Worm (Caenorhabditis elegans) whole organism, L2 larva: ENCODE results near the gene R160.3.

Source experiments
- C34F6.9 ChIP-seq: fragments of 150-350 bp; optimal IDR thresholded peaks from 2 replicates; lab custom pipeline; 2014; ENCODE audit warnings: missing biosample characterization, missing genetic modification characterization
- F13H6.1 ChIP-seq: sonication (generic microtip); optimal IDR thresholded peaks from 2 replicates; lab custom pipeline; 2016; ENCODE audit warnings: missing genetic modification characterization, missing compliant biosample characterization
- R02D3.7 ChIP-seq: fragments of 150-350 bp; optimal IDR thresholded peaks from 2 replicates; lab custom pipeline; 2014; ENCODE audit warnings: missing biosample characterization, missing genetic modification characterization
- Y55F3AM.14 ChIP-seq: fragments of 200-800 bp; sonication (Bioruptor generic); optimal IDR thresholded peaks from 2 replicates; lab custom pipeline; 2018; ENCODE audit warnings: mild to moderate bottlenecking, missing genetic modification characterization, missing compliant biosample characterization
- aly-2 ChIP-seq: fragments of 150-350 bp; optimal IDR thresholded peaks from 2 replicates; lab custom pipeline; 2014; ENCODE audit warnings: missing biosample characterization, missing genetic modification characterization
- ama-1 ChIP-seq: fragments of 150-350 bp; optimal IDR thresholded peaks from 2 replicates; lab custom pipeline; 2018; ENCODE audit warnings: inconsistent platforms
- blmp-1 ChIP-seq: sonication (generic microtip); optimal IDR thresholded peaks from 2 replicates; lab custom pipeline; 2017; ENCODE audit warnings: missing genetic modification characterization, mild to moderate bottlenecking, missing compliant biosample characterization, antibody characterized with exemption, moderate library complexity; ENCODE audit not compliant: insufficient read depth
- ceh-16 ChIP-seq: fragments of 150-350 bp; optimal IDR thresholded peaks from 2 replicates; lab custom pipeline; 2014; ENCODE audit warnings: missing biosample characterization, missing genetic modification characterization
- ceh-82 ChIP-seq: fragments of 150-350 bp; optimal IDR thresholded peaks from 2 replicates; lab custom pipeline; 2014; ENCODE audit warnings: missing biosample characterization, missing genetic modification characterization
- crh-2 ChIP-seq: sonication (generic microtip); optimal IDR thresholded peaks from 2 replicates; lab custom pipeline; 2017; ENCODE audit warnings: missing biosample characterization, missing genetic modification characterization
- dmd-4 ChIP-seq: sonication (generic microtip); optimal IDR thresholded peaks from 2 replicates; lab custom pipeline; 2017; ENCODE audit warnings: missing biosample characterization, missing genetic modification characterization
- egl-27 ChIP-seq: sonication (generic microtip); optimal IDR thresholded peaks from 3 replicates; lab custom pipeline; 2017; ENCODE audit warnings: missing biosample characterization, missing genetic modification reagents, missing genetic modification characterization
- elt-1 ChIP-seq: fragments of 150-350 bp; optimal IDR thresholded peaks from 2 replicates; lab custom pipeline; 2014; ENCODE audit warnings: missing biosample characterization, missing genetic modification characterization
- elt-3 ChIP-seq: sonication (generic microtip); optimal IDR thresholded peaks from 2 replicates; lab custom pipeline; 2017; ENCODE audit warnings: missing biosample characterization, missing genetic modification characterization
- fos-1 ChIP-seq: fragments of 150-350 bp; optimal IDR thresholded peaks from 2 replicates; lab custom pipeline; 2014; ENCODE audit warnings: missing biosample characterization, missing genetic modification characterization
- gmeb-1 ChIP-seq: fragments of 150-350 bp; optimal IDR thresholded peaks from 2 replicates; lab custom pipeline; 2014; ENCODE audit warnings: missing biosample characterization, missing genetic modification characterization
- lin-11 ChIP-seq: fragments of 150-350 bp; sonication (generic microtip); optimal IDR thresholded peaks from 2 replicates; lab custom pipeline; 2014; ENCODE audit warnings: missing biosample characterization, missing genetic modification characterization, inconsistent platforms, mixed read lengths
- lin-13 ChIP-seq: fragments of 150-350 bp; optimal IDR thresholded peaks from 2 replicates; lab custom pipeline; 2014; ENCODE audit warnings: missing biosample characterization, missing genetic modification reagents, missing genetic modification characterization
- lin-39 ChIP-seq: fragments of 150-350 bp; optimal IDR thresholded peaks from 2 replicates; lab custom pipeline; 2014; ENCODE audit warnings: missing biosample characterization, missing genetic modification reagents, missing genetic modification characterization
- lsy-2 ChIP-seq, 2 experiments: fragments of 150-350 bp in 1 of 2; sonication (generic microtip) in 1 of 2; optimal IDR thresholded peaks; 2 replicates each; lab custom pipeline; 2014 to 2017; ENCODE audit warnings: missing biosample characterization in 2 of 2, missing genetic modification characterization in 2 of 2
- mab-5 ChIP-seq: fragments of 150-350 bp; optimal IDR thresholded peaks from 2 replicates; lab custom pipeline; 2014; ENCODE audit warnings: missing biosample characterization, missing genetic modification characterization
- mbf-1 ChIP-seq: sonication (generic microtip); optimal IDR thresholded peaks from 2 replicates; lab custom pipeline; 2017; ENCODE audit warnings: missing biosample characterization, missing genetic modification characterization
- mdl-1 ChIP-seq, 2 experiments: fragments of 150-350 bp in 1 of 2; sonication (generic microtip) in 1 of 2; optimal IDR thresholded peaks; 2 replicates each; lab custom pipeline; 2017; ENCODE audit warnings: missing biosample characterization in 2 of 2, missing genetic modification characterization in 2 of 2
- nhr-11 ChIP-seq: fragments of 150-350 bp; optimal IDR thresholded peaks from 2 replicates; lab custom pipeline; 2014; ENCODE audit warnings: missing biosample characterization, missing genetic modification characterization
- nhr-129 ChIP-seq: fragments of 150-350 bp; optimal IDR thresholded peaks from 2 replicates; lab custom pipeline; 2014; ENCODE audit warnings: missing biosample characterization, missing genetic modification characterization
- nhr-21 ChIP-seq: fragments of 150-350 bp; optimal IDR thresholded peaks from 2 replicates; lab custom pipeline; 2014; ENCODE audit warnings: missing biosample characterization, missing genetic modification characterization
- nhr-23 ChIP-seq: fragments of 150-350 bp; optimal IDR thresholded peaks from 2 replicates; lab custom pipeline; 2014; ENCODE audit warnings: missing biosample characterization, missing genetic modification reagents, missing genetic modification characterization
- nhr-237 ChIP-seq: fragments of 150-350 bp; optimal IDR thresholded peaks from 2 replicates; lab custom pipeline; 2014; ENCODE audit warnings: missing biosample characterization, missing genetic modification characterization
- nhr-25 ChIP-seq: fragments of 150-350 bp; sonication (generic microtip); optimal IDR thresholded peaks from 3 replicates; lab custom pipeline; 2014; ENCODE audit warnings: missing biosample characterization, missing genetic modification characterization
- nhr-6 ChIP-seq: fragments of 150-350 bp; optimal IDR thresholded peaks from 2 replicates; lab custom pipeline; 2014; ENCODE audit warnings: missing biosample characterization, missing genetic modification characterization
- nhr-77 ChIP-seq: fragments of 150-350 bp; optimal IDR thresholded peaks from 2 replicates; lab custom pipeline; 2014; ENCODE audit warnings: missing biosample characterization, missing genetic modification characterization
- peb-1 ChIP-seq: fragments of 150-350 bp; optimal IDR thresholded peaks from 2 replicates; lab custom pipeline; 2014; ENCODE audit warnings: missing biosample characterization, missing genetic modification characterization
- sem-4 ChIP-seq: fragments of 150-350 bp; optimal IDR thresholded peaks from 2 replicates; lab custom pipeline; 2014; ENCODE audit warnings: missing biosample characterization, missing genetic modification reagents, missing genetic modification characterization
- skn-1 ChIP-seq: sonication (generic microtip); optimal IDR thresholded peaks from 2 replicates; lab custom pipeline; 2017; ENCODE audit warnings: missing biosample characterization, missing genetic modification characterization
- sma-3 ChIP-seq: sonication (generic microtip); optimal IDR thresholded peaks from 2 replicates; lab custom pipeline; 2016; ENCODE audit warnings: missing genetic modification reagents, missing genetic modification characterization, missing compliant biosample characterization
- sma-9 ChIP-seq, 2 experiments: fragments of 150-350 bp in 1 of 2; sonication (generic microtip) in 1 of 2; optimal IDR thresholded peaks; 2 replicates each; lab custom pipeline; 2014 to 2016; ENCODE audit warnings: missing genetic modification characterization in 2 of 2, mild to moderate bottlenecking in 1 of 2, missing biosample characterization in 1 of 2, missing compliant biosample characterization in 1 of 2, missing genetic modification reagents in 1 of 2, moderate library complexity in 1 of 2
- snpc-4 ChIP-seq: fragments of 150-350 bp; optimal IDR thresholded peaks from 2 replicates; lab custom pipeline; 2014; ENCODE audit warnings: missing biosample characterization, missing genetic modification characterization
- unc-39 ChIP-seq: fragments of 150-350 bp; optimal IDR thresholded peaks from 2 replicates; lab custom pipeline; 2014; ENCODE audit warnings: missing biosample characterization, missing genetic modification characterization
- unc-55 ChIP-seq: fragments of 150-350 bp; sonication (generic microtip); optimal IDR thresholded peaks from 3 replicates; lab custom pipeline; 2014; ENCODE audit warnings: missing biosample characterization, missing genetic modification reagents, missing genetic modification characterization
- unc-62 ChIP-seq: fragments of 150-350 bp; optimal IDR thresholded peaks from 2 replicates; lab custom pipeline; 2014; ENCODE audit warnings: missing biosample characterization, missing genetic modification reagents, missing genetic modification characterization
- zag-1 ChIP-seq: fragments of 150-350 bp; optimal IDR thresholded peaks from 2 replicates; lab custom pipeline; 2014; ENCODE audit warnings: missing biosample characterization, missing genetic modification characterization
- ztf-4 ChIP-seq: fragments of 150-350 bp; optimal IDR thresholded peaks from 2 replicates; lab custom pipeline; 2014; ENCODE audit warnings: missing biosample characterization, missing genetic modification characterization

R160.3 gene

DNA sequence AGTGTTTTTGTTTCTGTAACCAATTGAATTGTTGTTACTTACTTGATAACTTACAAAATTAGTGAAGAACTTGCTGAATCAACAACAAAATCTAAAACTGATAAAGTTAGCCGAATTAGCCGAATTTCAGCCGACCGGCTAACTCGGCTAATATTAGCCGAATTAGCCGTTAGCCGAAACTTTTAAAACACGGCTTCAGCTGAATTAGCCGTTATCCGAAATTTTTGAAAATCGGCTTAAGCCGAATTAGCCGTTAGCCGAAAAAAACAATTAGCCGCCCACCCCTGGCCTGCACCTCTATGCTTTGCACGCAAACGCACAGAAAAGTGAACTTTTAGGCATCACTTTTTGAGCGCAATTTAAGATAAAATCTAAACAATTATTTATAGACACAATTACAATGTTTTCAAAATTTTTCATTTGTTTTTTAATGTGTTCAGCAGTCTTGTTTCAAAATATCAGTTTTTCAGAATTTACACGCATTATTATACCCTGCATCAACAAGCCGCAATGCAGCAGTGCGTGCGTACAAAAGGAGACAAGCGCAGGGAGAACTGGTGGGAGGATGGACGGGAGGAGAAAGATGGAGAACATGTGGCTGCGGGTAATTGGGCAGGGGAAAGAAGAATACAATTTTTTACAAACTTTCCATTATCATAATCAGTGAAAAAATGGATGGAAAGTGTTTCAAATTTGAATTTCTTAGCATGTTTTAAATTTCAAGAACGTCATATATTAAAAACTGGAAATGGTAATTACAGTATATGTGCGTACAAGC, 29.1 kb upstream of the R160.3 start:
- TF ChIP-seq sma-3 (GFP tag; lab: Kevin White, UChicago), result peak; percentile 82
- peak; percentile 63 for TF ChIP-seq ceh-82 (tag; lab: Kevin White, UChicago)
- peak; percentile 82 for TF ChIP-seq gmeb-1 (tag; lab: Kevin White, UChicago)
- peak; percentile 85 for TF ChIP-seq nhr-21 (tag; lab: Kevin White, UChicago)
- peak; percentile 70 for TF ChIP-seq mab-5 (tag; lab: Kevin White, UChicago)
- peak; percentile 60 for TF ChIP-seq lin-13 (GFP tag; lab: Kevin White, UChicago)
- peak; percentile 46 for TF ChIP-seq C34F6.9 (tag; lab: Kevin White, UChicago)
- TF ChIP-seq mbf-1 (tag; lab: Kevin White, UChicago), result peak; percentile 35
- TF ChIP-seq snpc-4 (tag; lab: Kevin White, UChicago), result peak; percentile 41
- TF ChIP-seq unc-55 (GFP tag; lab: Kevin White, UChicago), result peak; percentile 77
- peak; percentile 59 to 77 for TF ChIP-seq lsy-2 (tag; optimal IDR thresholded peaks at IDR 0.05; lab: Kevin White, UChicago)
- TF ChIP-seq zag-1 (tag; lab: Kevin White, UChicago), result no peak
- TF ChIP-seq aly-2, result no peak
- peak; percentile 82 for TF ChIP-seq nhr-129 (tag; lab: Kevin White, UChicago)
- peak; percentile 64 for TF ChIP-seq fos-1 (tag; lab: Kevin White, UChicago)
- peak; percentile 89 for TF ChIP-seq crh-2
- TF ChIP-seq Y55F3AM.14 (GFP tag; lab: Kevin White, UChicago), result no peak
- TF ChIP-seq R02D3.7 (tag; lab: Kevin White, UChicago), result no peak
- TF ChIP-seq F13H6.1 (tag; lab: Kevin White, UChicago), result peak; percentile 79
- TF ChIP-seq nhr-6 (tag; lab: Kevin White, UChicago), result peak; percentile 49
- no peak for TF ChIP-seq nhr-23 (tag; lab: Kevin White, UChicago)
- peak; percentile 63 for TF ChIP-seq egl-27 (tag; lab: Kevin White, UChicago)
- peak; percentile 22 for TF ChIP-seq sem-4 (tag; lab: Kevin White, UChicago)
- TF ChIP-seq dmd-4 (tag; lab: Kevin White, UChicago), result no peak
- no peak for TF ChIP-seq blmp-1 (tag; lab: Kevin White, UChicago)
- TF ChIP-seq sma-9 (GFP tag; optimal IDR thresholded peaks at IDR 0.05; lab: Kevin White, UChicago), result peak; percentile 47
- TF ChIP-seq sma-9 (tag; optimal IDR thresholded peaks at IDR 0.05; lab: Kevin White, UChicago), result no peak
- TF ChIP-seq nhr-25 (tag; lab: Kevin White, UChicago), result peak; percentile 78
- no peak for TF ChIP-seq unc-39 (tag; lab: Kevin White, UChicago)

DNA sequence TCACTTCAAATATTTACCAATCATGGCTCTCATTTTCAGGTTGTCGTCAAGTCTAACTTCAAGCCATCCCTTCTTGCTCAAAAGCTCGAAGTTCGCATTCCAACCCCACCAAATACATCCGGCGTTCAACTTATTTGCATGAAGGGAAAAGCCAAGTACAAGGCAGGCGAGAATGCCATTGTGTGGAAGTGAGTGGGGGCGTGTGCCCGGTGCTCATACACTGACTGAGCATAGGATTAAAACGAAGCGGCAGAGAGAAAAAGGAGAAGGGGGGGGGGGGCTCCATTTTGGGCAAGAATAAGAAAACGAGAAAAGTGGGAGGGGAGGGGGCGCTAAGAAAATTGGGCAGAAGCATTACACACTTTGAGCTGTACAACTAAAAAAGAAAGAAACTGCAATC, 25.5 kb upstream of the R160.3 start:
- TF ChIP-seq Y55F3AM.14 (GFP tag; lab: Kevin White, UChicago) (peak; percentile 10), nhr-21 (tag; lab: Kevin White, UChicago) (no peak)

DNA sequence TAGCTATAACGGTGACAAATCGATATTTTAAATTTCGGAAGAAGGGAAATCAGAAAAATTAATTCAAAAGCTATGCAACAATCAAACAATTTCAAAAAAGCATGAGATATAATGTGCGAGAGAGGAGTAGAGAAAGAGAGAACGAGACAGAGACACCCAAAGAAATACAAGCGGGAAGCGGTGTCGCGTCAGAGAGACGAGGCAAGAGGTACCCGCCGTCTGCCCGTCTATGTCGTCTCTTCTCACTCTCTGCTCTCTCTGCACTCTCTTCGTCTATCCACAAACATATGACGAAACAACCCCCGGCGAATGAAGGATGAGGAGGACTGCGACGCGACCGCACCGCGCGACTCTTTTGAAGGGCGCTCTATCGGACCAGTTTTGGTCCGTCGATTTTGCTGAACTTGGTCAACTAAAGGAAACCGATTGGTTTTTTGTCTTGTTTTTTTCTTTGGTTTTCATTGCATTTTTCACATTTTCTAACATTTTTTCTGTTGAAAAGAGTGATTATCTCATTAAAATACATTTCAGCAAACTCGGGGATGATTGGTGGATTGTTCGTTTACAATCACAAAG, 22.8 kb upstream of the R160.3 start, which contains the start of gene dpy-23:
Gene dpy-23, plus strand, starts transcription at position 526 of the 576 bp plus-strand sequence.
- TF ChIP-seq unc-55 (GFP tag; lab: Kevin White, UChicago), result peak; percentile 97
- TF ChIP-seq elt-1 (tag; lab: Kevin White, UChicago), result no peak
- peak; percentile 82 for TF ChIP-seq unc-62 (GFP tag; lab: Kevin White, UChicago)
- peak; percentile 98 for TF ChIP-seq F13H6.1 (tag; lab: Kevin White, UChicago)
- TF ChIP-seq nhr-6 (tag; lab: Kevin White, UChicago), result peak; percentile 88
- no peak for TF ChIP-seq nhr-23 (tag; lab: Kevin White, UChicago)
- peak; percentile 89 for TF ChIP-seq Y55F3AM.14 (GFP tag; lab: Kevin White, UChicago)
- peak; percentile 57 for TF ChIP-seq nhr-237 (tag; lab: Kevin White, UChicago)
- peak; percentile 89 for TF ChIP-seq ceh-82 (tag; lab: Kevin White, UChicago)
- TF ChIP-seq fos-1 (tag; lab: Kevin White, UChicago), result peak; percentile 91
- peak; percentile 83 for TF ChIP-seq egl-27 (tag; lab: Kevin White, UChicago)
- peak; percentile 84 for TF ChIP-seq ceh-16 (tag; lab: Kevin White, UChicago)
- TF ChIP-seq aly-2, result no peak
- peak; percentile 49 for TF ChIP-seq nhr-77 (tag; lab: Kevin White, UChicago)
- peak; percentile 96 for TF ChIP-seq lin-11
- no peak for TF ChIP-seq peb-1 (tag; lab: Kevin White, UChicago)
- peak; percentile 91 for TF ChIP-seq sma-3 (GFP tag; lab: Kevin White, UChicago)
- TF ChIP-seq nhr-21 (tag; lab: Kevin White, UChicago), result peak; percentile 86
- peak; percentile 97 for TF ChIP-seq sma-9 (GFP tag; optimal IDR thresholded peaks at IDR 0.05; lab: Kevin White, UChicago)
- TF ChIP-seq sma-9 (tag; optimal IDR thresholded peaks at IDR 0.05; lab: Kevin White, UChicago), result no peak
- peak; percentile 46 to 85 for TF ChIP-seq mdl-1 (tag; optimal IDR thresholded peaks at IDR 0.05; lab: Kevin White, UChicago)
- no peak for TF ChIP-seq dmd-4 (tag; lab: Kevin White, UChicago)
- TF ChIP-seq crh-2, result peak; percentile 96
- peak; percentile 85 for TF ChIP-seq blmp-1 (tag; lab: Kevin White, UChicago)
- peak; percentile 69 for TF ChIP-seq gmeb-1 (tag; lab: Kevin White, UChicago)
- TF ChIP-seq zag-1 (tag; lab: Kevin White, UChicago), result peak; percentile 95
- TF ChIP-seq C34F6.9 (tag; lab: Kevin White, UChicago), result peak; percentile 97
- peak; percentile 75 to 91 for TF ChIP-seq lsy-2 (tag; optimal IDR thresholded peaks at IDR 0.05; lab: Kevin White, UChicago)
- no peak for TF ChIP-seq nhr-11 (tag; lab: Kevin White, UChicago)
- peak; percentile 92 for TF ChIP-seq ztf-4 (tag; lab: Kevin White, UChicago)
- TF ChIP-seq lin-39, result no peak
- TF ChIP-seq elt-3 (tag; lab: Kevin White, UChicago), result no peak
- no peak for TF ChIP-seq unc-39 (tag; lab: Kevin White, UChicago)
- no peak for TF ChIP-seq skn-1 (tag; lab: Kevin White, UChicago)
- no peak for TF ChIP-seq ama-1 (lab: Kevin White, UChicago)
- TF ChIP-seq snpc-4 (tag; lab: Kevin White, UChicago), result peak; percentile 32
- TF ChIP-seq nhr-129 (tag; lab: Kevin White, UChicago), result peak; percentile 97
